Worm (Caenorhabditis elegans): ENCODE measurements around the gene Y51A2A.5.

DNA sequence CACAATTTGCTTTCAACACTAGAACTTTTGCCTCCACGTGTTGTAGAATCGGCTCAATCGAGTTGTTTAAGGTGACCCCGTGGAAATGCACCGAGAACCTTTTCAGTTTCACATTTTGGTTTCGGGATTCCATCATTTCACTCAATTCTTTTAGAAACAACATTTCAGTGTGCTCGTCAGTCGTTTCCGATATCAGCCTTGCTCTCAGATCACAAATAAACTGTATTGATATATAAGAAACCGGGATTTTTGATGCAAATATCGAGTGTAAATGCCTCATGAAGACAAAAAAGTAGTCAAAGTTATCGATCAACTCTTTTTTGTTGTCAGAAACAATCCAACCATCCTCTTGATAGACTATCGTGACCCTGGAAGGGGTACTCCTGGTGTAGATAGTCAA lies 33.1 kb upstream of the Y51A2A.5 start:
- TF ChIP-seq T26A8.4 (GFP tag; IDR thresholded peaks at IDR 0.05) (no peak), mxl-3 (GFP tag; optimal IDR thresholded peaks at IDR 0.05) (no peak), rbr-2 (tag; optimal IDR thresholded peaks at IDR 0.05) (no peak), nhr-77 (tag; optimal IDR thresholded peaks at IDR 0.05) (no peak), ztf-11 (tag; optimal IDR thresholded peaks at IDR 0.05) (no peak), ceh-44 (GFP tag; IDR thresholded peaks at IDR 0.05) (no peak), egl-27 (tag; optimal IDR thresholded peaks at IDR 0.05) (no peak), fos-1 (tag; optimal IDR thresholded peaks at IDR 0.05) (no peak), nhr-25 (tag; optimal IDR thresholded peaks at IDR 0.05; ENCODE audit: borderline replicate concordance, insufficient read depth) (no peak), daf-19 (GFP tag; conservative IDR thresholded peaks at IDR 0.05) (no peak)
